Worm (Caenorhabditis elegans) whole organism, dauer: Measurements from ENCODE around the gene srh-275.
"Not testable (repeated sequence)": the region's sequence is repeated elsewhere in the genome, so short reads cannot be mapped to it uniquely, and the experiment has no call there.

ENCODE experiments used
- unc-62 ChIP-seq: sonication (generic microtip); optimal IDR thresholded peaks from 2 replicates; lab custom pipeline; 2017; ENCODE audit warnings: missing biosample characterization, missing genetic modification reagents, missing genetic modification characterization

Gene srh-275

ce11 chrV:7352186-7353053 lies at the start of gene srh-275, which contains the start of gene srh-231:
srh-275 (plus strand) TSS chrV:7353003.
srh-231 (minus strand) TSS chrV:7352236.
- TF ChIP-seq unc-62 (GFP tag; lab: Kevin White, UChicago), result no peak

DNA sequence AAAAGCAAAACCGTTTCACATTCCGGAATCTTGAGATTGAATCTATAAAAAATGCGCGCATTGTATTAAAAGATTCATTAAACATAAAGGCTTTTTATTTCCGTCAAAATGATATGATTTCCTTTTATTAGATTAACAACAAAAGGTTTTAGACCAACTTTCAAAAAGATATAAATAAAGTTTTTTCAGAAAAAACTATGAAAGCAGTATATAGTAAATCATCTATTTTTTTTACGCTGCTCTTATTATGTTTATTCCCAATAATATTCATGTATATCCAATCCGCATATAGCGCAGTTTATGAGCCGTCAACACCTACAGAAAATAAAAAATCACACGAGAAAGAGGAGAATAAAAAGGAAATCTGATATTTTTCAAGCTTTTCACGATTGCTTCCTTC lies 48.3 kb upstream of the srh-275 start, which contains the start of gene F07G11.2:
F07G11.2 (plus strand) TSS at position 301 of the 400 bp plus-strand sequence.
- TF ChIP-seq unc-62 (GFP tag; lab: Kevin White, UChicago), result not testable (repeated sequence)

DNA sequence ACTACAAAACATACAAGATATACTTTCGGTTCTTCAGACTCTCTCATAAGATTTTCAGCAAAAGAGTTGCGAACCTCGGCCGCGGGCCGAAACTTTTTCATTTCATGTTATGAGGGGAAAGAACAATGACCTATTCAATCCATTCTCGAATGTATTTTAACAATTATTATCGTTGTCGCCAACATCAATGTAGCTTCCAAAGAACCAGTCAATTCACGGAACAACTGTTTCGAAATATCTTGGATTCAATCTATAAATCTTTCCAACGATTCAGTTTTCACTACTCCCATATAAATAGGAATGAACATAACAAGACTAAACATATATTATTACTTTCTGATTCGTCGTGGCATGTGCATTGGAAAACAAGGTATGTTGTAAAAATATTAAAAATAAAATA lies 45.7 kb upstream of the srh-275 start, which contains the start of gene F07G11.1:
F07G11.1 (plus strand) TSS at position 301 of the 400 bp plus-strand sequence.
- no peak for TF ChIP-seq unc-62 (GFP tag; lab: Kevin White, UChicago)

DNA sequence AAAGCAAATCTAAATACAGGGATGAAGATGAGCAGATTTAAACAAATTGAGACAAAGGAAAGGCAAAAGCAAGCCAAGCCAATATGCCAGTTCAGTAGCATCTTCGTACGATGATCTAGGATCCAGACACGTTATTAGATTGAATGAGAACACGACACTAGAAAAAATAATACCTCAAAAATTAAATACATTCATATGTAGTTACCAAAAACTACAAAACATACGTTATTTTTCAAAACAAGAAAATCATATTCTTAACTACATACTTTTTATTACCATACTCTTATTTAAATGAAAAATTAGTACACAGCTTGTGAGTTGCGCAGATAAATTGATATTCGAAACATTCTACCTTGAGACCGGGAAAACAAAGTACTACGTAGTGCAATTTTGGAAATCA lies 39.6 kb upstream of the srh-275 start, which contains the start of gene srx-6:
srx-6 (minus strand) TSS at position 101 of the 400 bp plus-strand sequence.
- TF ChIP-seq unc-62 (GFP tag; lab: Kevin White, UChicago), result no peak

DNA sequence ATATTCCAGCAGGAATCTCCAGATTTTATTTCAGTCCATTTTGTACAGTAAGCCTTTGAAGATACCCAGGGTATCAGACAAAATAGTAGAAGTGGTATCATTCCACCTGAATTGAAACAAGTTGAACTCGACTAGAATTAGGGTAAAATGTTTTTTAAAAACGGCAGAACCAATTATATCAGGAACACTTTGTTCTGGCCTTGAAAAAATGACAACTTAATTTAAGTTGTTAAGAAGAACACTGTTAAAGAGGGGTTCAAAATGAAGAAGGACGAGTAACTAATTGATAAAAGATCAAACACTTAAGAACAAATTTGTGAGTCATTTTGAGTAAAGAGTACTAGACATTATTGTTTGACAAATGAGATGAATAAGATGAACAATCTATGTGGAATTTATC lies 31.9 kb upstream of the srh-275 start, which contains the start of gene lmd-4:
lmd-4 (minus strand) TSS at position 101 of the 400 bp plus-strand sequence.
- no peak for TF ChIP-seq unc-62 (GFP tag; lab: Kevin White, UChicago)

DNA sequence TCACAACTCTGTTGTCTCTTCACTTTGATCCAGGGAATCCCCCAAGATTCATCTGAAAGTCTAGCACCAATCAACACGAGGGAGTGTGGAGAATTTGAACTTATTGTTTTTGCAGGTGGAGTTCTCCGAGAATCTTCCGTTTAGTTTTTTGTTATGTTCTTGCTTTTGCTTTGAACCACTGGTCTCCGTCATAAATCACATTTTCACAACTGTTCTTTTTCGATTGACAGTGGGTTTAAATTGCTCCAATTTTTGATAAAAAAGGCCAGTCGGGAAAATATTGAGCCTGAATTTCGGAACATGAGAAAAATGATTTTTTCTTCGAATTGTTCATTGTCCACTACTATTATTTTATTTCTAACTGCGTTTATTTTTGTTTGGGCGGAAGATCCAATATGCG lies 30.9 kb upstream of the srh-275 start, which contains the start of gene F10G2.10:
F10G2.10 (plus strand) TSS at position 301 of the 400 bp plus-strand sequence.
- no peak for TF ChIP-seq unc-62 (GFP tag; lab: Kevin White, UChicago)

DNA sequence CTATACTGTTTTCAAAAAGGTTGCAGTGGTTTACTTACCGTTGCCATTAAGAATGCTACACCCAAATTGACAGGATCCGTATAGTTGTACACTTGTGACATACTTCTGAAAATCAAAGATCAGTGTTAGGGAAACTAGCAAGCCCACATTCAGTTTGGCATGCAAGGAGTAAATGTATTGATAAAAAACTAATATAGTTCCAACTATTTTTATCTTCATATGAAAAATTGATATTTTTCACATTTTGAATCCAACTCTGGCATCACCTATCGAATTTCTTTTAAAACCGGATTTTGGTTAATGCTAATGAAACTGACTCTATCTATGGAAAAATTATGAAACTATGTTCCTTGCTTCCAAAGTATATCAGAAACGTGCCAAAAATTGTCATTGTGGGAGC lies 27.5 kb upstream of the srh-275 start, which contains the start of gene srx-92:
srx-92 (minus strand) TSS at position 101 of the 400 bp plus-strand sequence.
- TF ChIP-seq unc-62 (GFP tag; lab: Kevin White, UChicago), result no peak

DNA sequence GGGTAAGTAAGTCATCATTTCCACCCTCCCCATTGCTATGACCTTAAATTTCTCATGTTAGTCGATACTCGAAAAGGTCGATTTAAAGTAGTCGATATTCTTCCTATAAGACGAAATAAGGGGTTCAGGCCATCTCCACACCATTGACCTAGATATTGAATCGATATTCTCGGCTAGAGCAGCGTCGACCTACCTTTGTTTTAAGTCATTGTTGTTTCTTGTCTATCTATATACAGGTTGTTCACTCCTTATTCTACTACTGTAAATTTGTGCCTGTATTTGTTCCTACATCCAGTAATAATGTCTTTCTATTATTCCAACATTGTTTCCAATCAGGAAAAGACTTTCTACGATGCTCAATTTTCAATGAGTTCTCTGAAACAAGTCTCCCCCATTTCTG lies 25.9 kb upstream of the srh-275 start, which contains the start of gene F10G2.4:
F10G2.4 (plus strand) TSS at position 301 of the 400 bp plus-strand sequence.
- TF ChIP-seq unc-62 (GFP tag; lab: Kevin White, UChicago), result no peak

DNA sequence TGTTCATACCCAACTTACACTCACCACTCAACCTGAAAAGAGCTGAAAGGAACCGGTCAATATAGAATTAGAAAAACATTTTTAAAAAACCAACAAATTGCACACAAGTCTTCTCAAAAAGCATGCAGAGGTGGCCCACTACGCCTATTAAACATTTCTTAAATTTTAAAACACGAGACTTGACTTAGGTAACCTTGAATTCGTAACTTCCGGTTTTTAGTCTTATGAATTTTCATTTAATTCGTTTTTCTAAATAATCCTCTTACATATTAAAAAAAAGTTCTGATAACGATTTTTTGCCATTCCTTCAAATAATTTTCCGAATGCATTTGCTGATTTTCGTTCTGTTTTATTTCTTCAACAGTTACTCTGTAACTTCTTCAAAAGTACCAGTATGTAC lies 24.7 kb upstream of the srh-275 start, which contains the start of gene clec-7:
clec-7 (plus strand) TSS at position 301 of the 400 bp plus-strand sequence.
- no peak for TF ChIP-seq unc-62 (GFP tag; lab: Kevin White, UChicago)

DNA sequence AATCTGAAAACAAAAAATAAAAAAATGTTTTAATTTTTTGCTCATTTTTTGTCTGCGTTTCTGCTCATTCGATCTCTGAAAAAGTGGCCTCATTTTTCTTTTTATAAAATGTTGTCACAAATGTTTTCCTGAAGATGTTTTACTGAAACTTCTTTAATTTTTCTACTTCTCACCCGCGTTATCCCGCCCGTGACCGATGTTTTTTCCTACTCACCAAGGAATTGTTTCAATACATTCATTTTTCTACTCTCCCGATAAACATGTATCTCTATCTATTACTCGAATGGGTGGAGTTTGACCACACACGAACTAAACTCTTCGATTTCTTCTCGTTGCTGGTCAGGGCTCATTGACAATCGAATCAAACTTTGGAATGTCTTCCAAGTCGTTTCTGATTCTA lies 21.9 kb upstream of the srh-275 start, which contains the start of gene F10G2.2:
F10G2.2 (plus strand) TSS at position 301 of the 400 bp plus-strand sequence.
- TF ChIP-seq unc-62 (GFP tag; lab: Kevin White, UChicago), result no peak

DNA sequence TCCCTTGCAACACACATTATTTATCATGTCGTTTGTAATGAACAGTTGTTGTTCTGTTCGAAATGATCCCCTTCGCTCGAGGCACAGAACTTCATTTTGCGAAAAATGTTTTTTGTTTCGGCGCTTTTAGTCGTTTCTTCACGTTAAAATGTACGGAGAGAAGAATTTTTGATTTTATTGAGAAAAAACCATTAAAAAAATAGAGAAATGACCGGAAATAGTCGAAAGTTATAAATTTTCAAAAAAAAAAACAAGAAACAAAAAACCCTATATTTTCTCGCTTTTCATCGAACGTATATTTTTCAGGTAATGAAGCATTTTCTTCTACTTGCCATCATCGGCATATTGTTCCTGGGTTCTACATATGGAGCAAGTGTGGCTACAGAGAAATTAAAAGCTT lies 20.6 kb upstream of the srh-275 start, which contains the start of gene F10G2.1:
F10G2.1 (plus strand) TSS at position 301 of the 400 bp plus-strand sequence.
- TF ChIP-seq unc-62 (GFP tag; lab: Kevin White, UChicago), result no peak

DNA sequence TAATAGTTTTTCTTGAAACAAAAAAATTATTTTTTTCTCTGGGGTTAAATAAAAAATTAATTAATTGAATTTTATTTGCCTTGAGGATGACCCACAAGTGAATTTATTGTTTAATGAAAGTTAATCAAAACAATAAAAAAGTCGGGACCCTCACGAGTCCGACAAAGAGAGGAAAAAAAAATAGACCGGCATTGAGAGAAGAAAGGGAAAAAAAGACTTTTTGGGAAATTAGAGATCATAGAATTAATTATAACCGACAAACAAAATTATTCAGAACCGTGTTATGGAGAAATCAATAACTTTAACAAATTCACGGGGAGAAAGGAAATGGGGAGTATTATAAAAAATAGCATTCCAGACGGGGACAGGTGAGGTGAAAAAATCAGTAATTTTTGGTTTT lies 15.6 kb upstream of the srh-275 start, which contains the start of gene F10G2.7:
F10G2.7 (minus strand) TSS at position 101 of the 400 bp plus-strand sequence.
- TF ChIP-seq unc-62 (GFP tag; lab: Kevin White, UChicago), result not testable (repeated sequence)

DNA sequence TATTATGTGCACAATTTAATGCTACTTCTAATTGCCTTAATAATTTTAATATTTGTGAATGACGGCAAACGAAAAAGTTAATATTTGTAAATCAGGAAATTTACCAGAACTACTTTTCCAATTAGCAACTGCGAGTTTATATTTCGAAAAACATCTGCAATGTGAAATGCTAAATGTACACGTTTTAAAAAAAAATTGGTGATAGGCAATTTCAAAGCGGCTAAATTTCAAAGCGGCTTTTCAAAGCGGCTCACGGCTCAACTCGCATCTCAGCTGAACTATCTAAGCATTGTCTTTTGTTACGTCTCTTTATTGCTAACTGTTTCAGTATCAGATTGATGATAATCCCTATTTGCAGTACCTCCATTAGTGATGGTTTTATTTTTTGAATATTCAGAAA lies 13.0 kb upstream of the srh-275 start, which contains the start of gene srh-187:
srh-187 (minus strand) TSS at position 101 of the 400 bp plus-strand sequence.
- no peak for TF ChIP-seq unc-62 (GFP tag; lab: Kevin White, UChicago)

ce11 chrV:7341942-7342341 lies 10.9 kb upstream of the srh-275 start, which contains the start of the genes nhr-263 and nhr-148:
nhr-263 (minus strand) TSS chrV:7342042.
nhr-148 (plus strand) TSS chrV:7342156.
- no peak for TF ChIP-seq unc-62 (GFP tag; lab: Kevin White, UChicago)

DNA sequence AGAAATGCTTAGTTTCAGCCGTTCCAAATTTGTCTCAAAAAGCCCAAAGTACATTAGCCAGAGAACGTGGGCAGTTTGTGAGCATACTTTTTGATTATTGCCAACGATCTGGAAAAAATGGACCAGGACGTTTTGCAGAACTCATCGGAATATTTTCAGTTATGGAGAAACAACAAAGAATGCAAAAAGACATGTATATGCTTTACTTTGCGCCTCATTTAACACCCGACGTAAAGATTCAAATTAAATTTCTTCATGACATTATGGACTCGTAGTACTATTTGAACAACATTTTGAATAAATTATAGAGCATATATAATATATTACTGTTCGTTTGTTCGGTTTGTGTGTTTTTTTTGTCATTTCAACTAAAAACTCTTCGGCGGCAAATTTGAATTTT lies 9.3 kb upstream of the srh-275 start, which contains the start of gene srh-244:
srh-244 (plus strand) TSS at position 301 of the 400 bp plus-strand sequence.
- no peak for TF ChIP-seq unc-62 (GFP tag; lab: Kevin White, UChicago)
